Worm (Caenorhabditis elegans): ENCODE results near the gene sorf-2.
A peak's percentile ranks its signal among the peaks of the same experiment; 100 is the strongest.

The sorf-2 gene

DNA sequence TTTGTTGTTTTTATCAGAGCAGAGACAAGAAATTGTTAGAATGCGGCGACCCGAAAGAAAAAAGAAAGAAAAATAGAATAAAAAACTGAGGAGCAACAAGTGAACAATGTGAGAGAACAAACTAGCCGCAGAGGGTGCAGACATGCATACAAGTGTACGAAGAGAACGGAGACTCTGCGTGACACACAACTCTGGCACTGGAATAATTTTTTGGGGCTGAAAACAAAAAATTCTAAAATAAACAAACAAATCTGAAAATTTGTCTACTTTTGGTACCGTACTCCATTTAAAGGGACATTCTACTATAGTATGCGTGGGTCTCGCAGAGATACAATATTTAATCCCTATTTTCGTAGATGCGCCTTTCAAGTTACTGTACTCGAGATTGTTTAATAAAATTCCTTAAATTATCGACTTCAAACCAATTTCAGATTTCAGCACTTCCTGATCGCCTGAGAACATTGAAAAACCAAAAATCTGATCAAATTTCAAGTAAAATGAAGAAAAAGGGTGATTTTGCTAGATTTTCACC, 48.6 kb downstream of the sorf-2 start (continued):
- TF ChIP-seq ZK185.1 (tag; optimal IDR thresholded peaks at IDR 0.05; ENCODE audit: poor library complexity, severe bottlenecking) (no peak), Y95B8A.8 (GFP tag; IDR thresholded peaks at IDR 0.05) (no peak), F33H1.4 (GFP tag; IDR thresholded peaks at IDR 0.05) (peak; percentile 89), egl-18 (GFP tag; IDR thresholded peaks at IDR 0.05) (no peak), atf-7 (tag; optimal IDR thresholded peaks at IDR 0.05) (no peak), hsf-1 (GFP tag; IDR thresholded peaks at IDR 0.05) (0 out of 2 replicates have a peak, but pooled peaks have one; percentile 22), nhr-80 (tag; optimal IDR thresholded peaks at IDR 0.05) (peak; percentile 2), ceh-27 (GFP tag; optimal IDR thresholded peaks at IDR 0.05) (no peak), efl-1 (GFP tag; optimal IDR thresholded peaks at IDR 0.05) (peak; percentile 46), egrh-3 (GFP tag; IDR thresholded peaks at IDR 0.05) (no peak), mes-4 (tag; optimal IDR thresholded peaks at IDR 0.05) (no peak), snpc-1.1 (tag; optimal IDR thresholded peaks at IDR 0.05; ENCODE audit: insufficient read depth) (peak; percentile 19), lin-35 (GFP tag; optimal IDR thresholded peaks at IDR 0.05) (no peak), snpc-4 (GFP tag; optimal IDR thresholded peaks at IDR 0.05) (no peak), snpc-4 (tag; optimal IDR thresholded peaks at IDR 0.05) (peak in 1 of 4 experiments; percentile 10), ccch-3 (GFP tag; optimal IDR thresholded peaks at IDR 0.05) (no peak), xnd-1 (tag; optimal IDR thresholded peaks at IDR 0.05) (peak; percentile 78), ztf-6 (GFP tag; IDR thresholded peaks at IDR 0.05) (no peak), ceh-58 (GFP tag; IDR thresholded peaks at IDR 0.05) (no peak), egl-44 (GFP tag; IDR thresholded peaks at IDR 0.05) (no peak), dox-1 (GFP tag; IDR thresholded peaks at IDR 0.05) (peak; percentile 44; the same call in 1 of the 2 replicates), aptf-2 (GFP tag; conservative IDR thresholded peaks at IDR 0.05) (no peak), ztf-18 (tag; optimal IDR thresholded peaks at IDR 0.05) (no peak), hmg-1.2 (GFP tag; IDR thresholded peaks at IDR 0.05) (peak; percentile 33; the same call in 1 of the 2 replicates), let-526 (GFP tag; IDR thresholded peaks at IDR 0.05) (no peak), F23B12.7 (tag; optimal IDR thresholded peaks at IDR 0.05; ENCODE audit: insufficient read depth) (no peak), K11D2.4 (GFP tag; IDR thresholded peaks at IDR 0.05) (no peak), B0035.1 (tag; optimal IDR thresholded peaks at IDR 0.05) (no peak), zim-3 (tag; optimal IDR thresholded peaks at IDR 0.05) (no peak), B0019.2 (GFP tag; conservative IDR thresholded peaks at IDR 0.05) (no peak), snpc-3.4 (tag; optimal IDR thresholded peaks at IDR 0.05) (peak; percentile 47), lsl-1 (GFP tag; optimal IDR thresholded peaks at IDR 0.05) (peak; percentile 94)

DNA sequence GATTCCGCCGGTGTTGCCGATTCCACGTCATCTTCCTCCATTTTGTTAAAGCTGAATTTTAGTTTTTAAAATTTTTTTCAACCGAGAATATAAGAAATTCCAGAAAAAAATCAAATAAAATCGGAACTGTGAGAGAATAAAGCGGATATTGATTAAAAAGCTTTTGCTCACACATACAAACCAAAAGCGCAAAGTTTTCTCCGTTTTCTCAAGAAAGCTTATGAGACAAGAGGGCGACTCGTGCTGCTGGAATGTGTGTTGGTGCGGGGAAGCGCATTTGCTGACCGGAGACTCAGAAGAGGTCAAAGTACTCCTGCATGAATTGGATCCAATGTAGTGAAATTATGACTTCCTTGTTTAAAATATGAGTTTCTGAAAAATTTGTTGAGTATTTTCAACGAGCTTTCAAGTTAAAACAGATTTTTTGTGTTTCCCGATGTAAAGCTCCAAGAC, 53.5 kb downstream of the sorf-2 start, which contains the start of gene paqr-2:
paqr-2 (minus strand) TSS at position 51 of the 453 bp plus-strand sequence.
- TF ChIP-seq Y67H2A.10 (GFP tag; conservative IDR thresholded peaks at IDR 0.05) (no peak), sdz-38 (tag; optimal IDR thresholded peaks at IDR 0.05) (no peak), hlh-26 (GFP tag; conservative IDR thresholded peaks at IDR 0.05) (no peak), mxl-1 (tag; optimal IDR thresholded peaks at IDR 0.05) (no peak), ztf-22 (GFP tag; optimal IDR thresholded peaks at IDR 0.05) (no peak), xnd-1 (tag; optimal IDR thresholded peaks at IDR 0.05) (no peak), lin-26 (GFP tag; IDR thresholded peaks at IDR 0.05) (no peak), lir-1 (GFP tag; conservative IDR thresholded peaks at IDR 0.05) (no peak), ceh-79 (tag; optimal IDR thresholded peaks at IDR 0.05) (no peak), ceh-40 (GFP tag; IDR thresholded peaks at IDR 0.05) (no peak), mcd-1 (GFP tag; IDR thresholded peaks at IDR 0.05) (peak; percentile 56), hsf-1 (GFP tag; IDR thresholded peaks at IDR 0.05) (no peak), ceh-91 (GFP tag; IDR thresholded peaks at IDR 0.05) (no peak), hmg-1.2 (GFP tag; IDR thresholded peaks at IDR 0.05) (0 out of 2 replicates have a peak, but pooled peaks have one; percentile 18), B0019.2 (GFP tag; conservative IDR thresholded peaks at IDR 0.05) (no peak), attf-5 (GFP tag; optimal IDR thresholded peaks at IDR 0.05) (peak; percentile 52), fkh-3 (tag; optimal IDR thresholded peaks at IDR 0.05) (no peak), nhr-80 (tag; optimal IDR thresholded peaks at IDR 0.05) (peak; percentile 38), snpc-1.1 (tag; optimal IDR thresholded peaks at IDR 0.05; ENCODE audit: insufficient read depth) (no peak), cebp-2 (GFP tag; IDR thresholded peaks at IDR 0.05) (no peak), ceh-27 (GFP tag; optimal IDR thresholded peaks at IDR 0.05) (no peak), C17E4.6 (GFP tag; IDR thresholded peaks at IDR 0.05) (no peak), snpc-4 (GFP tag; optimal IDR thresholded peaks at IDR 0.05) (no peak), snpc-4 (tag; optimal IDR thresholded peaks at IDR 0.05) (no peak)
